Fruit fly (Drosophila melanogaster): ENCODE data around the gene Sras.
A peak's percentile ranks its signal among the peaks of the same experiment; 100 is the strongest.

Sras gene

DNA sequence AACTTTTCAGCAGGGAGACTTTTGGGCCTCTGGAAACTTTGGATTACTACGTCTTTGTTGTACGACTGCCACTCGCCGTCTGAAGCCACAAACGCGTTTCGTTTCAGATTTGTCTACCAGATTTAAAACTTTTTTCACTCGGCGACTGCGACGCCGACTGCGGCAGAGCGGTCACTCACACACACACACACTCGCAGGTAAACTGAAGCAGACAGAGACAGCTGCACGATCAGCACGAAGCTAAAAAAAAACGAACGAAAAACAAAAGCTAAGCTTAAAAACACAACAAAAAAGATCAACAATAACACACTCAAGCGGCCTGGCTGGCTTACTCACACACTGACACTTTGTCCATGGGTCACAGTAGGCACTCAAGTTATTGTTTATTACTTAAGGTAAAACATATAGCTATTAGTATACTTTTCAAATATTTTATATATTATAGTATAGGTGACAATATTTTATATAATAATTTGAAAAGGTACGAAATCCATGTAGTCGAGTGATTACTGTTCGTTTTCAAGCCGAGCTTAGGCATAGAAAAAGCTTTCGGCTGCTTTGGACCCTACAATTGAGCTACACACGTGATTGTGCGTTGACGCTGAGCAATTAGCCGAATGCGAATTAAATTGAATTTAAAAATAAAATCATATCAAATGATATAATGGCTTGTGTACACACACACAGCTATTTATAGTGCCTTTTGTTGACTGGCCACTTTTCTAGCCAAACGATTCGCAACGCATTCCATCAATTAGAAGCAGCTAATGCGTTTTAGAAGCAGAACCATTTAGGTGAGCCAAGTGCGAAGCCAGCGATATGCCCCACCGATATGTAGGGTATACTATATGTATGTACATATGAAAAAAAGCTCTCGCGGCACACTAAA lies 13.9 kb downstream of the Sras start, which contains the start of gene Msr-110 (continued):
- TF ChIP-seq lov (optimal IDR thresholded peaks at IDR 0.05) (no peak), lov (GFP tag; IDR thresholded peaks at IDR 0.05) (peak; percentile 26; the same call in 1 of the 3 replicates), Nf-YA (GFP tag; IDR thresholded peaks at IDR 0.05) (peak; percentile 65; the same call in 1 of the 2 replicates), gfzf (GFP tag; optimal IDR thresholded peaks at IDR 0.05) (no peak), ranshi (GFP tag; IDR thresholded peaks at IDR 0.05) (peak; percentile 90), zf30C (GFP tag; optimal IDR thresholded peaks at IDR 0.05) (no peak), CG11085 (GFP tag; IDR thresholded peaks at IDR 0.05) (peak; percentile 75), dmrt11E (tag; optimal IDR thresholded peaks at IDR 0.05) (no peak), seq (GFP tag; IDR thresholded peaks at IDR 0.05) (peak; percentile 92), maf-S (GFP tag; optimal IDR thresholded peaks at IDR 0.05) (peak; percentile 59), nau (GFP tag; optimal IDR thresholded peaks at IDR 0.05) (peak; percentile 84), Ets65A (GFP tag) (peak; percentile 98), exex (tag; optimal IDR thresholded peaks at IDR 0.05) (peak; percentile 64), CG13296 (GFP tag; optimal IDR thresholded peaks at IDR 0.05) (peak; percentile 94), Awh (GFP tag; IDR thresholded peaks at IDR 0.05) (peak; percentile 74), usp (GFP tag; optimal IDR thresholded peaks at IDR 0.05) (no peak), dpn (GFP tag; optimal IDR thresholded peaks at IDR 0.05) (peak; percentile 73 to 85), CG4360 (GFP tag; IDR thresholded peaks at IDR 0.05) (no peak), NK7.1 (GFP tag; optimal IDR thresholded peaks at IDR 0.05) (peak; percentile 53), CG7963 (GFP tag; IDR thresholded peaks at IDR 0.05; ENCODE audit: partially characterized antibody) (no peak), CG8388 (GFP tag; optimal IDR thresholded peaks at IDR 0.05) (peak; percentile 72), Dip3 (GFP tag; optimal IDR thresholded peaks at IDR 0.05) (peak; percentile 70), Lpt (GFP tag; optimal IDR thresholded peaks at IDR 0.05) (no peak), Atf-2 (GFP tag; optimal IDR thresholded peaks at IDR 0.05) (peak; percentile 59), CG15269 (tag; optimal IDR thresholded peaks at IDR 0.05) (peak; percentile 95), Jarid2 (GFP tag; optimal IDR thresholded peaks at IDR 0.05) (peak; percentile 68), so (GFP tag; IDR thresholded peaks at IDR 0.05) (peak; percentile 90), gce (GFP tag; IDR thresholded peaks at IDR 0.05) (peak; percentile 82; the same call in 2 of the 3 replicates), sens-2 (GFP tag; IDR thresholded peaks at IDR 0.05) (peak; percentile 50; the same call in 1 of the 2 replicates), Doc3 (GFP tag; IDR thresholded peaks at IDR 0.05; ENCODE audit: partially characterized antibody) (no peak), CG7987 (GFP tag; optimal IDR thresholded peaks at IDR 0.05) (peak; percentile 69), mam (GFP tag; optimal IDR thresholded peaks at IDR 0.05) (peak; percentile 55), hkb (optimal IDR thresholded peaks at IDR 0.05) (no peak), hkb (GFP tag; IDR thresholded peaks at IDR 0.05) (peak; percentile 89), chn (GFP tag; optimal IDR thresholded peaks at IDR 0.05) (peak; percentile 53), CG17361 (GFP tag; IDR thresholded peaks at IDR 0.05) (peak; percentile 93), Dad (GFP tag; optimal IDR thresholded peaks at IDR 0.05) (peak; percentile 81), Hmx (GFP tag; optimal IDR thresholded peaks at IDR 0.05) (peak; percentile 37), aop (GFP tag; IDR thresholded peaks at IDR 0.05) (0 out of 2 replicates have a peak, but pooled peaks have one; percentile 36), nom (GFP tag; optimal IDR thresholded peaks at IDR 0.05) (peak; percentile 99), prd (optimal IDR thresholded peaks at IDR 0.05) (no peak), prd (GFP tag; IDR thresholded peaks at IDR 0.05) (peak; percentile 89), CG1647 (GFP tag; optimal IDR thresholded peaks at IDR 0.05) (peak; percentile 40), CG11695 (GFP tag; IDR thresholded peaks at IDR 0.05) (peak; percentile 90), B-H1 (GFP tag; IDR thresholded peaks at IDR 0.05) (peak; percentile 74; the same call in 2 of the 3 replicates), CG32767 (GFP tag; IDR thresholded peaks at IDR 0.05) (peak; percentile 92), zen (tag; optimal IDR thresholded peaks at IDR 0.05) (peak; percentile 40), CG34422 (GFP tag; IDR thresholded peaks at IDR 0.05) (peak; percentile 91), CG30403 (GFP tag; optimal IDR thresholded peaks at IDR 0.05) (peak; percentile 85), ERR (GFP tag; optimal IDR thresholded peaks at IDR 0.05) (no peak)
